Fruit fly (Drosophila melanogaster) whole organism, adult: Measurements from ENCODE around the gene Meltrin.

Experiments
- CG7045 ChIP-seq: fragments of 200-800 bp; sonication (Bioruptor generic); optimal IDR thresholded peaks from 2 replicates; lab custom pipeline; 2017; ENCODE audit warnings: missing biosample characterization, mild to moderate bottlenecking, missing genetic modification characterization
- bab1 ChIP-seq: fragments of 200-800 bp; sonication (Bioruptor generic); optimal IDR thresholded peaks from 3 replicates; lab custom pipeline; 2019; ENCODE audit warnings: missing biosample characterization, mild to moderate bottlenecking, missing genetic modification characterization, moderate library complexity
- kay ChIP-seq: fragments of 200-800 bp; sonication (Bioruptor generic); peaks from one replicate; lab custom pipeline; 2016; ENCODE audit warnings: missing biosample characterization, missing genetic modification characterization, borderline replicate concordance
- toe ChIP-seq: fragments of 200-800 bp; sonication (Bioruptor generic); optimal IDR thresholded peaks from 2 replicates; lab custom pipeline; 2016; ENCODE audit warnings: missing biosample characterization, missing genetic modification characterization

DNA sequence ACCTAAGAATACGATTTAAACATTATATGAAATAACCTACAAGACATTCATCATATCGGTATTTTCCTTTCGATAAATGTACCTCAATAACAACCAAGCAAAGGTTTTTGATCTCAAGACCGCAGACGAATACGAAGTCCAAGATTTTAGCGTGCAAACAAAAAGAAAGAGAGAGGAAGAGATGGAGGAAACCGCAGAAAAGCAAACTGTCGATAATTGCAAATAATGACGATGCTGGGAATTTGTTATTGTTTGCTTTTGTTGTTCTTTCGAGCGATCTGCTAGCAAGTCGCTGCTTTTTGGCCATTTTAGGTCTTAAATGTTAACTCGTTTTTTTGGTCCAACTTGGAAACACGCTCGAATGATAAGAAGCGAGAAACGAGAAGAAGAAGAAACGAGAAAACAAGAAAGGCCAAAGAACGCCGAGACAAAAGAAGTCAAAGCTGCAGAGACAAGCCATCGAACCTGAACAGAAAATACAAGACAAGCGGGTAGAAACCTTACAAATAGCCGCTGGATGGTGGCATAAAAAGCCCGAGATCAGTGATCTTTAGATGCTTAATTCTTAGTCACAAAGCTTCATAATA lies 45.9 kb downstream of the Meltrin start:
- no peak for TF ChIP-seq kay (GFP tag; lab: Kevin White, UChicago)
- no peak for TF ChIP-seq toe (GFP tag; lab: Kevin White, UChicago)
- no peak for TF ChIP-seq bab1 (GFP tag; lab: Kevin White, UChicago)
- no peak for TF ChIP-seq CG7045 (GFP tag; lab: Kevin White, UChicago)
